Fruit fly (Drosophila melanogaster) whole organism, wandering third instar larva: ENCODE results near the gene Reph.
A peak's percentile ranks its signal among the peaks of the same experiment; 100 is the strongest.

Source experiments
- Abd-B ChIP-seq: fragments of >200 bp; optimal IDR thresholded peaks from 2 replicates; lab custom pipeline; 2017; ENCODE audit warnings: missing biosample characterization, missing genetic modification characterization
- CG32264 ChIP-seq: fragments of 200-800 bp; sonication (Bioruptor generic); optimal IDR thresholded peaks from 2 replicates; lab custom pipeline; 2016; ENCODE audit warnings: missing biosample characterization, missing genetic modification characterization
- CG9705 ChIP-seq: fragments of 200-800 bp; sonication (Bioruptor generic); optimal IDR thresholded peaks from 2 replicates; lab custom pipeline; 2018; ENCODE audit warnings: missing biosample characterization, mild to moderate bottlenecking, missing genetic modification characterization
- CrebA ChIP-seq: fragments of 200-800 bp; sonication (Bioruptor generic); optimal IDR thresholded peaks from 2 replicates; lab custom pipeline; 2016; ENCODE audit warnings: missing biosample characterization, mild to moderate bottlenecking, missing genetic modification characterization, borderline replicate concordance
- Dfd ChIP-seq: fragments of >200 bp; optimal IDR thresholded peaks from 2 replicates; lab custom pipeline; 2017; ENCODE audit warnings: missing biosample characterization, missing genetic modification characterization
- Dif ChIP-seq: fragments of 200-275, 200-300 bp; sonication (Bioruptor generic); optimal IDR thresholded peaks from 2 replicates; lab custom pipeline; 2018; ENCODE audit warnings: missing biosample characterization, missing genetic modification characterization; ENCODE audit not compliant: partially characterized antibody
- GATAd ChIP-seq: sonication (Bioruptor generic); optimal IDR thresholded peaks from 2 replicates; lab custom pipeline; 2016; ENCODE audit warnings: missing biosample characterization, missing genetic modification characterization
- HLH106 ChIP-seq: fragments of 200-800 bp; optimal IDR thresholded peaks from 3 replicates; lab custom pipeline; 2019; ENCODE audit warnings: missing biosample characterization, mild to moderate bottlenecking, missing genetic modification characterization, moderate library complexity
- Hnf4 ChIP-seq: fragments of 200-800 bp; sonication (Bioruptor generic); optimal IDR thresholded peaks from 2 replicates; lab custom pipeline; 2016; ENCODE audit warnings: missing biosample characterization, mild to moderate bottlenecking, missing genetic modification characterization
- Hr78 ChIP-seq: fragments of >200 bp; optimal IDR thresholded peaks from 2 replicates; lab custom pipeline; 2017; ENCODE audit warnings: missing biosample characterization, missing genetic modification characterization
- Hr83 ChIP-seq: fragments of 200-300 bp; sonication (Bioruptor generic); optimal IDR thresholded peaks from 2 replicates; lab custom pipeline; 2016; ENCODE audit warnings: missing biosample characterization, mild to moderate bottlenecking, missing genetic modification characterization, moderate library complexity; ENCODE audit not compliant: poor library complexity, severe bottlenecking
- Jra ChIP-seq: sonication (Bioruptor generic); optimal IDR thresholded peaks from 2 replicates; lab custom pipeline; 2016; ENCODE audit warnings: missing biosample characterization, missing genetic modification characterization
- Mio ChIP-seq: sonication (Bioruptor generic); optimal IDR thresholded peaks from 2 replicates; lab custom pipeline; 2016; ENCODE audit warnings: missing biosample characterization, missing genetic modification characterization
- Myc ChIP-seq: fragments of >200 bp; optimal IDR thresholded peaks from 2 replicates; lab custom pipeline; 2017
- N ChIP-seq: fragments of >200 bp; optimal IDR thresholded peaks from 2 replicates; lab custom pipeline; 2018; ENCODE audit warnings: missing biosample characterization, missing external identifiers, missing genetic modification characterization
- OdsH ChIP-seq: fragments of 200-800 bp; sonication (Bioruptor generic); optimal IDR thresholded peaks from 2 replicates; lab custom pipeline; 2016; ENCODE audit warnings: missing biosample characterization, mild to moderate bottlenecking, missing genetic modification characterization
- Rel ChIP-seq, 2 experiments: fragments of 200-800 bp; sonication (Bioruptor generic) in 1 of 2; optimal IDR thresholded peaks; 2 replicates in 1 of 2; 3 replicates in 1 of 2; lab custom pipeline; 2016 to 2019; ENCODE audit warnings: mild to moderate bottlenecking in 2 of 2, missing biosample characterization in 2 of 2, missing genetic modification characterization in 2 of 2, moderate library complexity in 1 of 2
- Sp1 ChIP-seq: fragments of 200-800 bp; sonication (Bioruptor generic); optimal IDR thresholded peaks from 3 replicates; lab custom pipeline; 2019; ENCODE audit warnings: missing biosample characterization, mild to moderate bottlenecking, missing genetic modification characterization, moderate library complexity
- Vsx2 ChIP-seq: fragments of 200-300, 225-300 bp; sonication (Bioruptor generic); optimal IDR thresholded peaks from 2 replicates; lab custom pipeline; 2018; ENCODE audit warnings: missing biosample characterization, missing genetic modification characterization; ENCODE audit not compliant: partially characterized antibody
- br ChIP-seq: fragments of 200-800 bp; sonication (Bioruptor generic); optimal IDR thresholded peaks from 2 replicates; lab custom pipeline; 2016; ENCODE audit warnings: missing biosample characterization, missing genetic modification characterization
- brk ChIP-seq: fragments of 200-800 bp; sonication (Bioruptor generic); optimal IDR thresholded peaks from 2 replicates; lab custom pipeline; 2016; ENCODE audit warnings: missing biosample characterization, mild to moderate bottlenecking, missing genetic modification characterization
- dl ChIP-seq, 2 experiments: fragments of 175-275, 200-275 bp in 1 of 2; fragments of 200-275 bp in 1 of 2; sonication (Bioruptor generic); optimal IDR thresholded peaks; lab custom pipeline; 2018; ENCODE audit warnings: mild to moderate bottlenecking in 2 of 2, missing biosample characterization in 2 of 2, missing genetic modification characterization in 2 of 2, moderate library complexity in 2 of 2; ENCODE audit not compliant: partially characterized antibody in 2 of 2, insufficient read depth in 1 of 2
- dmrt93B ChIP-seq: fragments of 200-800 bp; sonication (Bioruptor generic); optimal IDR thresholded peaks from 2 replicates; lab custom pipeline; 2018; ENCODE audit warnings: missing biosample characterization, mild to moderate bottlenecking, missing genetic modification characterization
- dsf ChIP-seq: sonication (Bioruptor generic); optimal IDR thresholded peaks from 2 replicates; lab custom pipeline; 2016; ENCODE audit warnings: missing biosample characterization, missing genetic modification characterization, borderline replicate concordance
- ey ChIP-seq: fragments of 200-800 bp; sonication (Bioruptor generic); optimal IDR thresholded peaks from 2 replicates; lab custom pipeline; 2016; ENCODE audit warnings: missing biosample characterization, missing genetic modification characterization
- foxo ChIP-seq, 2 experiments: fragments of 200-800 bp; sonication (Bioruptor generic); optimal IDR thresholded peaks; 2 replicates in 1 of 2; 3 replicates in 1 of 2; lab custom pipeline; 2016 to 2017; ENCODE audit warnings: missing biosample characterization in 2 of 2, missing genetic modification characterization in 2 of 2
- fru ChIP-seq: fragments of 200-800 bp; sonication (Bioruptor generic); optimal IDR thresholded peaks from 3 replicates; lab custom pipeline; 2016; ENCODE audit warnings: missing biosample characterization, mild to moderate bottlenecking, missing genetic modification characterization
- h ChIP-seq: fragments of 200-800 bp; sonication (Bioruptor generic); optimal IDR thresholded peaks from 3 replicates; lab custom pipeline; 2016; ENCODE audit warnings: missing biosample characterization, mild to moderate bottlenecking, missing genetic modification characterization
- jim ChIP-seq: fragments of 175-275, 200-325 bp; sonication (Bioruptor generic); optimal IDR thresholded peaks from 2 replicates; lab custom pipeline; 2016; ENCODE audit warnings: missing biosample characterization, mild to moderate bottlenecking, missing genetic modification characterization
- lola ChIP-seq: fragments of >200 bp; optimal IDR thresholded peaks from 2 replicates; lab custom pipeline; 2017; ENCODE audit warnings: missing biosample characterization, missing genetic modification characterization
- pan ChIP-seq: fragments of >200 bp; optimal IDR thresholded peaks from 2 replicates; lab custom pipeline; 2017
- psq ChIP-seq: fragments of 200-800 bp; sonication (Bioruptor generic); optimal IDR thresholded peaks from 3 replicates; lab custom pipeline; 2017; ENCODE audit warnings: missing biosample characterization, mild to moderate bottlenecking, missing genetic modification characterization, moderate library complexity
- rgr ChIP-seq: fragments of 200-800 bp; sonication (Bioruptor generic); optimal IDR thresholded peaks from 3 replicates; lab custom pipeline; 2016; ENCODE audit warnings: missing biosample characterization, mild to moderate bottlenecking, missing genetic modification characterization
- sage ChIP-seq: fragments of 200-800 bp; sonication (Bioruptor generic); optimal IDR thresholded peaks from 2 replicates; lab custom pipeline; 2016; ENCODE audit warnings: missing biosample characterization, mild to moderate bottlenecking, missing genetic modification characterization
- sv ChIP-seq: fragments of 200-800 bp; sonication (Bioruptor generic); optimal IDR thresholded peaks from 3 replicates; lab custom pipeline; 2016; ENCODE audit warnings: missing biosample characterization, missing genetic modification characterization
- tai ChIP-seq: sonication (Bioruptor generic); optimal IDR thresholded peaks from 2 replicates; lab custom pipeline; 2016; ENCODE audit warnings: missing biosample characterization, missing genetic modification characterization
- usp ChIP-seq: fragments of >200 bp; optimal IDR thresholded peaks from 2 replicates; lab custom pipeline; 2017; ENCODE audit warnings: missing biosample characterization, missing genetic modification characterization
- woc ChIP-seq: sonication (Bioruptor generic); optimal IDR thresholded peaks from 2 replicates; lab custom pipeline; 2016; ENCODE audit warnings: missing biosample characterization, mild to moderate bottlenecking, missing genetic modification characterization

The Reph gene

DNA sequence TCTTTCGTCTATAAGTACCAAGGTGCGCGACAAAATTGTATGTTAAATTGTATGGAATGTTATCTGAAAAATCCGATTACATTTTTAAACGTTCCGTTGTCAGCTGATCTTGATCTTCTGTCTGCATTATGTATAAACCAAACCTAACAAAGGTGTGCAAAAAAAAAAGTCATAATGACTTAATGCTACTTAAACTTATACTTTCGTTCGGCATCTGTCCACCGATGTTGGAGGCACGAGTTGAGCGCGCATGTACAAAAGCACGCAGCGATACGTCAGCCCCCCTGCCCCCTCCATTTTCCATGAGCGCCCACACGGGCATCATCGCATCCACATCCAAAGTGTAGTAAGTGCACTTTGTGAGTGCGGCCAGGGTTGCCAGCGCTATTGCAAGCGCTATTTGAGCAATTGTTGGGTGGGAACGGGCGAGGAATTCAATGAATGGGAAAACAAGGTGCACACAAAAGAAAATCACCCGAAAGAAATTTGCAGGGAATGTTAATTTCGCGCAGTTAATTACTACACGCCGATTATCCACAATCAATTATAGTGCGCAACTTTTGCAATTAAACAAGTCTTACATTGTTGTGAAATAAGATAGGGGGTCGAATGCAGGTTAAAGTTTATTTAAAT, 1.4 kb downstream of the Reph start:
- TF ChIP-seq Dif (no peak), Dfd (no peak), dmrt93B (peak; percentile 70), ey (GFP tag; lab: Kevin White, UChicago) (peak; percentile 83), Mio (no peak), Sp1 (GFP tag; lab: Kevin White, UChicago) (peak; percentile 83), CrebA (GFP tag; lab: Kevin White, UChicago) (peak; percentile 25), N (GFP tag; lab: Kevin White, UChicago) (no peak), pan (lab: Kevin White, UChicago) (no peak), HLH106 (tag; lab: Kevin White, UChicago) (peak; percentile 88), dsf (GFP tag; lab: Kevin White, UChicago) (no peak), Rel (GFP tag; optimal IDR thresholded peaks at IDR 0.05; lab: Kevin White, UChicago) (no peak), Rel (tag; optimal IDR thresholded peaks at IDR 0.05; lab: Kevin White, UChicago) (peak; percentile 27), sage (GFP tag; lab: Kevin White, UChicago) (peak; percentile 61), lola (GFP tag; lab: Kevin White, UChicago) (no peak), Jra (GFP tag; lab: Kevin White, UChicago) (no peak), dl (GFP tag; optimal IDR thresholded peaks at IDR 0.05; lab: Kevin White, UChicago; ENCODE audit: insufficient read depth in 1 of 2, partially characterized antibody in 2 of 2) (no peak), Abd-B (GFP tag; lab: Kevin White, UChicago) (no peak), rgr (peak; percentile 79), foxo (GFP tag; optimal IDR thresholded peaks at IDR 0.05; lab: Kevin White, UChicago) (peak; percentile 61 to 83), psq (GFP tag; lab: Kevin White, UChicago) (peak; percentile 67), Hr83 (GFP tag; lab: Kevin White, UChicago) (no peak), br (peak; percentile 81), tai (GFP tag; lab: Kevin White, UChicago) (peak; percentile 33), fru (GFP tag; lab: Kevin White, UChicago) (peak; percentile 91), sv (peak; percentile 93), woc (GFP tag; lab: Kevin White, UChicago) (peak; percentile 44), jim (GFP tag; lab: Kevin White, UChicago) (no peak), GATAd (GFP tag; lab: Kevin White, UChicago) (no peak), Hnf4 (GFP tag; lab: Kevin White, UChicago) (peak; percentile 55), Myc (lab: Kevin White, UChicago) (no peak), Vsx2 (GFP tag; lab: Kevin White, UChicago) (no peak), OdsH (peak; percentile 66), brk (GFP tag; lab: Kevin White, UChicago) (no peak), h (GFP tag; lab: Kevin White, UChicago) (peak; percentile 90), CG9705 (GFP tag; lab: Kevin White, UChicago) (peak; percentile 74), usp (GFP tag; lab: Kevin White, UChicago) (no peak), CG32264 (GFP tag; lab: Kevin White, UChicago) (peak; percentile 73), Hr78 (GFP tag; lab: Kevin White, UChicago) (no peak)

DNA sequence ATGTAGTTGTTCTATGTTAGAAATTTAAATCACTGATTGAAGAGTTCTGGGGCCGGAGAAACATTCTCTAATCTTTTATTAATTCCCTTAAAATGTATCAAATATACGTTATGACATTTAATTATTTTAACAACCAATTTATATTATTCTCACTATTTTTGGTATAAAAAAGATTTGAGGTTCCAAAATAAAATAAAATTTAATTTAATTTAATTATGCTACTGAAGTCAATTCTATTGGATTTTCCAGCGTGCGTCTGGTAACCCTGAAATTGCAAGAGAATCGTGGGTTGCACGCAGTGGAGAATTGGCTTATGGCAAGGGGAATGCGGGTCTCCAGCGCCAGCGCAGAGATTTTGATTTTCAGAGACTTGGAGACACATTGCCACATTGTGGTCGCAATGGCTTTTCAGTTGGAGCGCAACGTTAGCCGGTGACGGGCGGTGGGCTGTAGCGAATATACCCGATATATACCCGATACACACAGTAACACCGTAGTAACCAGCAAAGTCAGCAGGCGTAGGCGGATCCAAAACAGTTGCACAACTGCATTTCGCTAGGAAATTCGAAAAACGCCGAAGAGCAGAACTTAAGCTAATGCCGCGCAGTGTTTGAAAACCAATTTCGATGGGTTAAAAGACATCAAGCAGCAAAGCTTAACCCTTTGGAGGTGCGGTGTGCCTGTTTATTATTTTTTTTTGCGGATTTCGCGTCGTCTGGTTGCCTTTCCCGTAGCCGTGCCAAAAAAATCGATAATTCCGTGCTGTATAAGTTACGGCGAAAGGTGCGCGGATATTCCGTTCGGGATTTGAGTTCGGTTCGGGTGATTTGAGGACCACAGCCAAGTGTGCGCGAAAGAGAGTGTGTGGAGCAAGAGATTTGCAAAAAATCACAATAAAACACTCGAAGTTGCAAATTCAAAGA, 2.2 kb downstream of the Reph start:
- TF ChIP-seq sage (GFP tag; lab: Kevin White, UChicago) = no peak
- TF ChIP-seq lola (GFP tag; lab: Kevin White, UChicago) = no peak
- TF ChIP-seq tai (GFP tag; lab: Kevin White, UChicago) = no peak
- TF ChIP-seq sv = no peak
- TF ChIP-seq fru (GFP tag; lab: Kevin White, UChicago) = peak; percentile 47
- TF ChIP-seq Myc (lab: Kevin White, UChicago) = no peak
- TF ChIP-seq HLH106 (tag; lab: Kevin White, UChicago) = peak; percentile 22
